Worm (Caenorhabditis elegans) whole organism, mixed stage, embryonic: ENCODE measurements around the gene ZK666.8.

Experiments used
- M03D4.4 ChIP-seq: sonication (generic microtip); optimal IDR thresholded peaks from 2 replicates; lab custom pipeline; 2017; ENCODE audit warnings: mild to moderate bottlenecking, missing genetic modification characterization, missing compliant biosample characterization
- bed-3 ChIP-seq: fragments of 200-800 bp; sonication (Bioruptor generic); optimal IDR thresholded peaks from 3 replicates; lab custom pipeline; 2018; ENCODE audit warnings: mild to moderate bottlenecking, missing genetic modification characterization, moderate library complexity, missing compliant biosample characterization
- ceh-39 ChIP-seq: fragments of 150-350 bp; optimal IDR thresholded peaks from 2 replicates; lab custom pipeline; 2014; ENCODE audit warnings: missing biosample characterization, missing genetic modification characterization
- ceh-43 ChIP-seq: fragments of 200-800 bp; sonication (Bioruptor generic); optimal IDR thresholded peaks from 2 replicates; lab custom pipeline; 2018; ENCODE audit warnings: mild to moderate bottlenecking, missing genetic modification characterization, moderate library complexity, missing compliant biosample characterization
- ceh-83 ChIP-seq: fragments of 200-800 bp; sonication (Bioruptor generic); optimal IDR thresholded peaks from 2 replicates; lab custom pipeline; 2018; ENCODE audit warnings: mild to moderate bottlenecking, missing genetic modification characterization, missing compliant biosample characterization
- ces-1 ChIP-seq: fragments of 150-350 bp; optimal IDR thresholded peaks from 2 replicates; lab custom pipeline; 2014; ENCODE audit warnings: missing biosample characterization, missing genetic modification reagents, missing genetic modification characterization
- cnd-1 ChIP-seq: fragments of 200-800 bp; sonication (Bioruptor generic); optimal IDR thresholded peaks from 2 replicates; lab custom pipeline; 2018; ENCODE audit warnings: mild to moderate bottlenecking, missing genetic modification characterization, missing compliant biosample characterization
- drap-1 ChIP-seq: fragments of 200-800 bp; sonication (Bioruptor generic); optimal IDR thresholded peaks from 3 replicates; lab custom pipeline; 2018; ENCODE audit warnings: mild to moderate bottlenecking, missing genetic modification characterization, missing compliant biosample characterization
- elt-1 ChIP-seq: sonication (generic microtip); optimal IDR thresholded peaks from 2 replicates; lab custom pipeline; 2017; ENCODE audit warnings: missing genetic modification characterization, mild to moderate bottlenecking, missing compliant biosample characterization, antibody characterized with exemption, moderate library complexity, borderline replicate concordance; ENCODE audit not compliant: insufficient read depth
- elt-3 ChIP-seq: fragments of 150-350 bp; optimal IDR thresholded peaks from 2 replicates; lab custom pipeline; 2014; ENCODE audit warnings: missing biosample characterization, missing genetic modification characterization
- flh-1 ChIP-seq: fragments of 200-800 bp; sonication (Bioruptor generic); optimal IDR thresholded peaks from 2 replicates; lab custom pipeline; 2018; ENCODE audit warnings: mild to moderate bottlenecking, missing genetic modification characterization, moderate library complexity, missing compliant biosample characterization
- ham-2 ChIP-seq: fragments of 200-800 bp; sonication (Bioruptor generic); optimal IDR thresholded peaks from 2 replicates; lab custom pipeline; 2018; ENCODE audit warnings: mild to moderate bottlenecking, missing genetic modification characterization, missing compliant biosample characterization
- hlh-1 ChIP-seq: fragments of 150-350 bp; optimal IDR thresholded peaks from 2 replicates; lab custom pipeline; 2014; ENCODE audit warnings: missing biosample characterization, missing genetic modification reagents, missing genetic modification characterization
- lin-13 ChIP-seq: fragments of 150-350 bp; optimal IDR thresholded peaks from 2 replicates; lab custom pipeline; 2014; ENCODE audit warnings: missing biosample characterization, missing genetic modification characterization
- lsy-2 ChIP-seq: fragments of 150-350 bp; optimal IDR thresholded peaks from 2 replicates; lab custom pipeline; 2014; ENCODE audit warnings: missing biosample characterization, missing genetic modification characterization
- mab-5 ChIP-seq: fragments of 150-350 bp; optimal IDR thresholded peaks from 2 replicates; lab custom pipeline; 2014; ENCODE audit warnings: missing biosample characterization, missing genetic modification characterization
- mep-1 ChIP-seq: fragments of 150-350 bp; optimal IDR thresholded peaks from 2 replicates; lab custom pipeline; 2017; ENCODE audit warnings: missing biosample characterization, missing genetic modification reagents, missing genetic modification characterization, inconsistent platforms
- mls-2 ChIP-seq: sonication (generic microtip); optimal IDR thresholded peaks from 2 replicates; lab custom pipeline; 2016; ENCODE audit warnings: mild to moderate bottlenecking, missing genetic modification characterization, moderate library complexity, missing compliant biosample characterization
- nhr-12 ChIP-seq: fragments of 150-350 bp; optimal IDR thresholded peaks from 2 replicates; lab custom pipeline; 2014; ENCODE audit warnings: missing biosample characterization, missing genetic modification characterization
- nhr-2 ChIP-seq: fragments of 150-350 bp; optimal IDR thresholded peaks from 2 replicates; lab custom pipeline; 2014; ENCODE audit warnings: missing biosample characterization, missing genetic modification characterization
- nhr-28 ChIP-seq: fragments of 150-350 bp; optimal IDR thresholded peaks from 2 replicates; lab custom pipeline; 2014; ENCODE audit warnings: missing biosample characterization, missing genetic modification characterization
- nhr-76 ChIP-seq: sonication (generic microtip); optimal IDR thresholded peaks from 2 replicates; lab custom pipeline; 2017; ENCODE audit warnings: missing biosample characterization, missing genetic modification characterization
- pha-4 ChIP-seq: fragments of 150-350 bp; optimal IDR thresholded peaks from 2 replicates; lab custom pipeline; 2018; ENCODE audit warnings: missing biosample characterization, missing genetic modification reagents, missing genetic modification characterization
- sem-2 ChIP-seq: fragments of 200-800 bp; sonication (Bioruptor generic); optimal IDR thresholded peaks from 2 replicates; lab custom pipeline; 2018; ENCODE audit warnings: mild to moderate bottlenecking, missing genetic modification characterization, missing compliant biosample characterization
- snpc-4 ChIP-seq: fragments of 150-350 bp; optimal IDR thresholded peaks from 2 replicates; lab custom pipeline; 2014; ENCODE audit warnings: missing biosample characterization, missing genetic modification characterization
- sptf-1 ChIP-seq: sonication (generic microtip); optimal IDR thresholded peaks from 2 replicates; lab custom pipeline; 2017; ENCODE audit warnings: mild to moderate bottlenecking, missing genetic modification characterization, moderate library complexity, missing compliant biosample characterization
- tbx-8 ChIP-seq: fragments of 200-800 bp; sonication (Bioruptor generic); optimal IDR thresholded peaks from 2 replicates; lab custom pipeline; 2018; ENCODE audit warnings: mild to moderate bottlenecking, missing genetic modification characterization, moderate library complexity, missing compliant biosample characterization
- unc-120 ChIP-seq: sonication (generic microtip); optimal IDR thresholded peaks from 2 replicates; lab custom pipeline; 2017; ENCODE audit warnings: missing genetic modification characterization, missing compliant biosample characterization; ENCODE audit not compliant: poor library complexity, severe bottlenecking
- unc-39 ChIP-seq: fragments of 150-350 bp; optimal IDR thresholded peaks from 2 replicates; lab custom pipeline; 2014; ENCODE audit warnings: missing biosample characterization, missing genetic modification characterization
- unc-62 ChIP-seq: fragments of 150-350 bp; optimal IDR thresholded peaks from 2 replicates; lab custom pipeline; 2014; ENCODE audit warnings: missing biosample characterization, missing genetic modification reagents, missing genetic modification characterization
- zip-8 ChIP-seq: fragments of 150-350 bp; optimal IDR thresholded peaks from 2 replicates; lab custom pipeline; 2014; ENCODE audit warnings: missing biosample characterization, missing genetic modification characterization
- ztf-11 ChIP-seq: fragments of 150-350 bp; optimal IDR thresholded peaks from 2 replicates; lab custom pipeline; 2014; ENCODE audit warnings: missing biosample characterization, missing genetic modification characterization

Gene ZK666.8

ce11 chrII:10531604-10532003 lies 38.7 kb upstream of the ZK666.8 start:
- TF ChIP-seq sptf-1 (tag; lab: Kevin White, UChicago) = no peak
- TF ChIP-seq lsy-2 (tag; lab: Kevin White, UChicago) = no peak
- TF ChIP-seq M03D4.4 (tag; lab: Kevin White, UChicago) = no peak
- no peak for TF ChIP-seq unc-62 (GFP tag; lab: Kevin White, UChicago)
- TF ChIP-seq cnd-1 (tag; lab: Kevin White, UChicago) = no peak
- TF ChIP-seq drap-1 = no peak
- no peak for TF ChIP-seq bed-3
- TF ChIP-seq ceh-83 = no peak
- TF ChIP-seq hlh-1 (tag; lab: Kevin White, UChicago) = no peak
- TF ChIP-seq unc-120 (tag; lab: Kevin White, UChicago) = no peak
- TF ChIP-seq sem-2 (GFP tag; lab: Kevin White, UChicago) = no peak
- no peak for TF ChIP-seq ceh-39
- TF ChIP-seq pha-4 = no peak
- TF ChIP-seq zip-8 = no peak
- TF ChIP-seq elt-1 = no peak
- TF ChIP-seq nhr-76 (tag; lab: Kevin White, UChicago) = no peak
- TF ChIP-seq nhr-12 (tag; lab: Kevin White, UChicago) = no peak

- TF ChIP-seq elt-1 (no peak), ham-2 (GFP tag; lab: Kevin White, UChicago) (no peak), unc-62 (GFP tag; lab: Kevin White, UChicago) (no peak), lin-13 (tag; lab: Kevin White, UChicago) (no peak), mab-5 (no peak), flh-1 (no peak), ceh-43 (no peak), ces-1 (GFP tag; lab: Kevin White, UChicago) (no peak), sptf-1 (tag; lab: Kevin White, UChicago) (no peak), snpc-4 (tag; lab: Kevin White, UChicago) (no peak)
- TF ChIP-seq, all 35 proteins: peak for 0
Measured at ce11 chrII:10530907-10531306, 38.0 kb upstream of the ZK666.8 start.

- no peak for TF ChIP-seq mep-1 (tag; lab: Kevin White, UChicago)
- no peak for TF ChIP-seq zip-8
- TF ChIP-seq mls-2 (tag; lab: Kevin White, UChicago) = no peak
- TF ChIP-seq ces-1 (GFP tag; lab: Kevin White, UChicago) = no peak
- no peak for TF ChIP-seq sem-2 (GFP tag; lab: Kevin White, UChicago)
- TF ChIP-seq ceh-83 = no peak
- TF ChIP-seq M03D4.4 (tag; lab: Kevin White, UChicago) = no peak
- TF ChIP-seq mab-5 = no peak
- TF ChIP-seq flh-1 = no peak
- no peak for TF ChIP-seq ceh-43
- no peak for TF ChIP-seq tbx-8
- TF ChIP-seq nhr-2 (tag; lab: Kevin White, UChicago) = no peak
- no peak for TF ChIP-seq ceh-39
- TF ChIP-seq unc-62 (GFP tag; lab: Kevin White, UChicago) = no peak
- TF ChIP-seq sptf-1 (tag; lab: Kevin White, UChicago) = no peak
- TF ChIP-seq, all 35 proteins: peak for 0
Measured at ce11 chrII:10529218-10529751, 36.4 kb upstream of the ZK666.8 start.

ce11 chrII:10527649-10528134 lies 34.8 kb upstream of the ZK666.8 start, which contains the start of gene mab-10:
Gene mab-10, plus strand, starts transcription at chrII:10528084.
- TF ChIP-seq elt-1 = no peak
- TF ChIP-seq unc-62 (GFP tag; lab: Kevin White, UChicago) = no peak
- TF ChIP-seq sem-2 (GFP tag; lab: Kevin White, UChicago) = no peak
- TF ChIP-seq ztf-11 = no peak

ce11 chrII:10525134-10525533 lies 32.2 kb upstream of the ZK666.8 start:
- TF ChIP-seq zip-8 (no peak), flh-1 (no peak), pha-4 (no peak), unc-120 (tag; lab: Kevin White, UChicago) (no peak), elt-3 (no peak), lsy-2 (tag; lab: Kevin White, UChicago) (no peak), ceh-39 (no peak), nhr-28 (tag; lab: Kevin White, UChicago) (no peak), ceh-43 (no peak), nhr-2 (tag; lab: Kevin White, UChicago) (no peak), elt-1 (no peak), sem-2 (GFP tag; lab: Kevin White, UChicago) (no peak), sptf-1 (tag; lab: Kevin White, UChicago) (no peak), ces-1 (GFP tag; lab: Kevin White, UChicago) (no peak), snpc-4 (tag; lab: Kevin White, UChicago) (no peak), unc-39 (tag; lab: Kevin White, UChicago) (no peak), nhr-76 (tag; lab: Kevin White, UChicago) (no peak)
